Fruit fly (Drosophila melanogaster) whole organism, wandering third instar larva: Measurements from ENCODE around the gene mah.
A peak's percentile ranks its signal among the peaks of the same experiment; 100 is the strongest.

Source experiments
- Abd-B ChIP-seq: fragments of >200 bp; optimal IDR thresholded peaks from 2 replicates; lab custom pipeline; 2017; ENCODE audit warnings: missing biosample characterization, missing genetic modification characterization
- CG32264 ChIP-seq: fragments of 200-800 bp; sonication (Bioruptor generic); optimal IDR thresholded peaks from 2 replicates; lab custom pipeline; 2016; ENCODE audit warnings: missing biosample characterization, missing genetic modification characterization
- CG9705 ChIP-seq: fragments of 200-800 bp; sonication (Bioruptor generic); optimal IDR thresholded peaks from 2 replicates; lab custom pipeline; 2018; ENCODE audit warnings: missing biosample characterization, mild to moderate bottlenecking, missing genetic modification characterization
- CrebA ChIP-seq: fragments of 200-800 bp; sonication (Bioruptor generic); optimal IDR thresholded peaks from 2 replicates; lab custom pipeline; 2016; ENCODE audit warnings: missing biosample characterization, mild to moderate bottlenecking, missing genetic modification characterization, borderline replicate concordance
- Dfd ChIP-seq: fragments of >200 bp; optimal IDR thresholded peaks from 2 replicates; lab custom pipeline; 2017; ENCODE audit warnings: missing biosample characterization, missing genetic modification characterization
- Dif ChIP-seq: fragments of 200-275, 200-300 bp; sonication (Bioruptor generic); optimal IDR thresholded peaks from 2 replicates; lab custom pipeline; 2018; ENCODE audit warnings: missing biosample characterization, missing genetic modification characterization; ENCODE audit not compliant: partially characterized antibody
- GATAd ChIP-seq: sonication (Bioruptor generic); optimal IDR thresholded peaks from 2 replicates; lab custom pipeline; 2016; ENCODE audit warnings: missing biosample characterization, missing genetic modification characterization
- Hnf4 ChIP-seq: fragments of 200-800 bp; sonication (Bioruptor generic); optimal IDR thresholded peaks from 2 replicates; lab custom pipeline; 2016; ENCODE audit warnings: missing biosample characterization, mild to moderate bottlenecking, missing genetic modification characterization
- Hr78 ChIP-seq: fragments of >200 bp; optimal IDR thresholded peaks from 2 replicates; lab custom pipeline; 2017; ENCODE audit warnings: missing biosample characterization, missing genetic modification characterization
- Hr83 ChIP-seq: fragments of 200-300 bp; sonication (Bioruptor generic); optimal IDR thresholded peaks from 2 replicates; lab custom pipeline; 2016; ENCODE audit warnings: missing biosample characterization, mild to moderate bottlenecking, missing genetic modification characterization, moderate library complexity; ENCODE audit not compliant: poor library complexity, severe bottlenecking
- Myc ChIP-seq: fragments of >200 bp; optimal IDR thresholded peaks from 2 replicates; lab custom pipeline; 2017
- N ChIP-seq: fragments of >200 bp; optimal IDR thresholded peaks from 2 replicates; lab custom pipeline; 2018; ENCODE audit warnings: missing biosample characterization, missing external identifiers, missing genetic modification characterization
- OdsH ChIP-seq: fragments of 200-800 bp; sonication (Bioruptor generic); optimal IDR thresholded peaks from 2 replicates; lab custom pipeline; 2016; ENCODE audit warnings: missing biosample characterization, mild to moderate bottlenecking, missing genetic modification characterization
- Rel ChIP-seq, 2 experiments: fragments of 200-800 bp; sonication (Bioruptor generic) in 1 of 2; optimal IDR thresholded peaks; 2 replicates in 1 of 2; 3 replicates in 1 of 2; lab custom pipeline; 2016 to 2019; ENCODE audit warnings: mild to moderate bottlenecking in 2 of 2, missing biosample characterization in 2 of 2, missing genetic modification characterization in 2 of 2, moderate library complexity in 1 of 2
- Sp1 ChIP-seq: fragments of 200-800 bp; sonication (Bioruptor generic); optimal IDR thresholded peaks from 3 replicates; lab custom pipeline; 2019; ENCODE audit warnings: missing biosample characterization, mild to moderate bottlenecking, missing genetic modification characterization, moderate library complexity
- Vsx2 ChIP-seq: fragments of 200-300, 225-300 bp; sonication (Bioruptor generic); optimal IDR thresholded peaks from 2 replicates; lab custom pipeline; 2018; ENCODE audit warnings: missing biosample characterization, missing genetic modification characterization; ENCODE audit not compliant: partially characterized antibody
- brk ChIP-seq: fragments of 200-800 bp; sonication (Bioruptor generic); optimal IDR thresholded peaks from 2 replicates; lab custom pipeline; 2016; ENCODE audit warnings: missing biosample characterization, mild to moderate bottlenecking, missing genetic modification characterization
- dl ChIP-seq, 2 experiments: fragments of 175-275, 200-275 bp in 1 of 2; fragments of 200-275 bp in 1 of 2; sonication (Bioruptor generic); optimal IDR thresholded peaks; lab custom pipeline; 2018; ENCODE audit warnings: mild to moderate bottlenecking in 2 of 2, missing biosample characterization in 2 of 2, missing genetic modification characterization in 2 of 2, moderate library complexity in 2 of 2; ENCODE audit not compliant: partially characterized antibody in 2 of 2, insufficient read depth in 1 of 2
- dmrt93B ChIP-seq: fragments of 200-800 bp; sonication (Bioruptor generic); optimal IDR thresholded peaks from 2 replicates; lab custom pipeline; 2018; ENCODE audit warnings: missing biosample characterization, mild to moderate bottlenecking, missing genetic modification characterization
- ey ChIP-seq: fragments of 200-800 bp; sonication (Bioruptor generic); optimal IDR thresholded peaks from 2 replicates; lab custom pipeline; 2016; ENCODE audit warnings: missing biosample characterization, missing genetic modification characterization
- foxo ChIP-seq, 2 experiments: fragments of 200-800 bp; sonication (Bioruptor generic); optimal IDR thresholded peaks; 2 replicates in 1 of 2; 3 replicates in 1 of 2; lab custom pipeline; 2016 to 2017; ENCODE audit warnings: missing biosample characterization in 2 of 2, missing genetic modification characterization in 2 of 2
- fru ChIP-seq: fragments of 200-800 bp; sonication (Bioruptor generic); optimal IDR thresholded peaks from 3 replicates; lab custom pipeline; 2016; ENCODE audit warnings: missing biosample characterization, mild to moderate bottlenecking, missing genetic modification characterization
- jim ChIP-seq: fragments of 175-275, 200-325 bp; sonication (Bioruptor generic); optimal IDR thresholded peaks from 2 replicates; lab custom pipeline; 2016; ENCODE audit warnings: missing biosample characterization, mild to moderate bottlenecking, missing genetic modification characterization
- lola ChIP-seq: fragments of >200 bp; optimal IDR thresholded peaks from 2 replicates; lab custom pipeline; 2017; ENCODE audit warnings: missing biosample characterization, missing genetic modification characterization
- pan ChIP-seq: fragments of >200 bp; optimal IDR thresholded peaks from 2 replicates; lab custom pipeline; 2017
- psq ChIP-seq: fragments of 200-800 bp; sonication (Bioruptor generic); optimal IDR thresholded peaks from 3 replicates; lab custom pipeline; 2017; ENCODE audit warnings: missing biosample characterization, mild to moderate bottlenecking, missing genetic modification characterization, moderate library complexity
- sage ChIP-seq: fragments of 200-800 bp; sonication (Bioruptor generic); optimal IDR thresholded peaks from 2 replicates; lab custom pipeline; 2016; ENCODE audit warnings: missing biosample characterization, mild to moderate bottlenecking, missing genetic modification characterization
- sv ChIP-seq: fragments of 200-800 bp; sonication (Bioruptor generic); optimal IDR thresholded peaks from 3 replicates; lab custom pipeline; 2016; ENCODE audit warnings: missing biosample characterization, missing genetic modification characterization
- woc ChIP-seq: sonication (Bioruptor generic); optimal IDR thresholded peaks from 2 replicates; lab custom pipeline; 2016; ENCODE audit warnings: missing biosample characterization, mild to moderate bottlenecking, missing genetic modification characterization

mah gene

dm6 chr3R:24965403-24965802, 18.0 kb downstream of the mah start:
- TF ChIP-seq sv (GFP tag; lab: Kevin White, UChicago) (no peak), CrebA (GFP tag; lab: Kevin White, UChicago) (no peak), Vsx2 (GFP tag; lab: Kevin White, UChicago) (no peak), Rel (GFP tag; optimal IDR thresholded peaks at IDR 0.05; lab: Kevin White, UChicago) (no peak), Rel (tag; optimal IDR thresholded peaks at IDR 0.05; lab: Kevin White, UChicago) (no peak), brk (GFP tag; lab: Kevin White, UChicago) (no peak), foxo (GFP tag; optimal IDR thresholded peaks at IDR 0.05; lab: Kevin White, UChicago) (no peak), N (GFP tag; lab: Kevin White, UChicago) (no peak), jim (no peak), pan (lab: Kevin White, UChicago) (no peak), fru (GFP tag; lab: Kevin White, UChicago) (no peak), psq (GFP tag; lab: Kevin White, UChicago) (no peak), Hr78 (GFP tag; lab: Kevin White, UChicago) (no peak), CG32264 (GFP tag; lab: Kevin White, UChicago) (no peak)

dm6 chr3R:24966578-24966977, 19.1 kb downstream of the mah start:
- TF ChIP-seq woc (GFP tag; lab: Kevin White, UChicago) (peak; percentile 9), dmrt93B (GFP tag; lab: Kevin White, UChicago) (no peak)

- TF ChIP-seq CrebA (GFP tag; lab: Kevin White, UChicago) (no peak), woc (GFP tag; lab: Kevin White, UChicago) (no peak), Abd-B (GFP tag; lab: Kevin White, UChicago) (no peak), Myc (lab: Kevin White, UChicago) (no peak), N (GFP tag; lab: Kevin White, UChicago) (no peak), Hnf4 (GFP tag; lab: Kevin White, UChicago) (no peak), Vsx2 (GFP tag; lab: Kevin White, UChicago) (no peak), ey (no peak), Hr78 (GFP tag; lab: Kevin White, UChicago) (no peak), GATAd (GFP tag; lab: Kevin White, UChicago) (no peak), psq (GFP tag; lab: Kevin White, UChicago) (no peak), CG9705 (GFP tag; lab: Kevin White, UChicago) (no peak), Sp1 (GFP tag; lab: Kevin White, UChicago) (no peak), Dif (GFP tag; lab: Kevin White, UChicago) (no peak), lola (GFP tag; lab: Kevin White, UChicago) (no peak), fru (GFP tag; lab: Kevin White, UChicago) (no peak)
Measured at dm6 chr3R:24968015-24968414, 20.6 kb downstream of the mah start.

- TF ChIP-seq jim: no peak
- no peak for TF ChIP-seq sv (GFP tag; lab: Kevin White, UChicago)
- no peak for TF ChIP-seq Dfd (GFP tag; lab: Kevin White, UChicago)
- TF ChIP-seq Vsx2 (GFP tag; lab: Kevin White, UChicago): no peak
- no peak for TF ChIP-seq dl (GFP tag; optimal IDR thresholded peaks at IDR 0.05; lab: Kevin White, UChicago; ENCODE audit: insufficient read depth in 1 of 2, partially characterized antibody in 2 of 2)
- no peak for TF ChIP-seq Abd-B (GFP tag; lab: Kevin White, UChicago)
- TF ChIP-seq Hr83 (GFP tag; lab: Kevin White, UChicago): no peak
- no peak for TF ChIP-seq sage (GFP tag; lab: Kevin White, UChicago)
- TF ChIP-seq OdsH (GFP tag; lab: Kevin White, UChicago): no peak
- TF ChIP-seq GATAd (GFP tag; lab: Kevin White, UChicago): no peak
- no peak for TF ChIP-seq Dif (GFP tag; lab: Kevin White, UChicago)
- no peak for TF ChIP-seq foxo (GFP tag; optimal IDR thresholded peaks at IDR 0.05; lab: Kevin White, UChicago)
- no peak for TF ChIP-seq CG9705 (GFP tag; lab: Kevin White, UChicago)
- TF ChIP-seq, all 38 proteins: peak for 0
Measured at dm6 chr3R:24968888-24969287, 21.5 kb downstream of the mah start.
